Worm (Caenorhabditis elegans) whole organism, L4/young adult: ENCODE results near the gene C24H11.2.

Experiments used
- dao-5 ChIP-seq: sonication (generic microtip); optimal IDR thresholded peaks from 2 replicates; lab custom pipeline; 2016; ENCODE audit warnings: missing genotype, missing genetic modification characterization, moderate library complexity, missing compliant biosample characterization
- him-1 ChIP-seq: sonication (generic microtip); optimal IDR thresholded peaks from 2 replicates; lab custom pipeline; 2016; ENCODE audit warnings: missing genotype, missing genetic modification reagents, missing genetic modification characterization, missing compliant biosample characterization

DNA sequence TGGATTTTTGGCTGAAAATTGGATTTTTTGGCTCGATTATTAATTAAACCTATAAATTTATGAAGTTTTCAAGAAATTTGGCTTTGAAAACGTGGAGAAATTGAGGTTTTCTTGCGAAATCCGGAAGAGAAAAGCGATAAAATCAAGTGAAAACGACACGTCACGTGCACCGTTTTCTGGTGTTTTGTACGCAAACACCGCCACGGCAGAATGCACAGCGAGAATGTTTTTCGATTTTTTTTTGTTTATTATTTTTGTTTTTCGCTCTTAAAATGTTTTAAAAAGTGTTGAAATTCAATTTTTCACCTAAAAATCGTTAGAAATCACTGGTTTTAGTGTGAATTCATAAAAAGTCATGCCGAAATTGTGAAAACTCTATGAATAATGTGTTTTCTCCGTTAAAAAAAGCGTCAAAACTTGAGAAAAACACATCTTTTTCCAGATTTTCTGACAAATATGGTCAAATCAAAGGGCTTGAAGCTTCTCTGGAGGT, 17.6 kb downstream of the C24H11.2 start, which contains the start of gene immp-1:
- TF ChIP-seq dao-5 (no peak), him-1 (no peak)
